Fruit fly (Drosophila melanogaster) whole organism, pupa: Measurements from ENCODE around the gene Mrgn1.

Source experiments
- CG10348 ChIP-seq: fragments of 200-800 bp; sonication (Bioruptor generic); IDR thresholded peaks from 2 replicates; pipeline ENCODE4 v1.3.6; 2022; ENCODE audit warnings: missing biosample characterization, missing genetic modification characterization
- CG13204 ChIP-seq: fragments of 200-800 bp; sonication (Bioruptor generic); optimal IDR thresholded peaks from 2 replicates; lab custom pipeline; 2018; ENCODE audit warnings: missing biosample characterization, mild to moderate bottlenecking, missing genetic modification characterization, moderate library complexity
- CG15710 ChIP-seq: fragments of 200-800 bp; sonication (Bioruptor generic); optimal IDR thresholded peaks from 2 replicates; lab custom pipeline; 2018; ENCODE audit warnings: missing biosample characterization, mild to moderate bottlenecking, missing genetic modification characterization, moderate library complexity
- EcR ChIP-seq: fragments of 200-800 bp; sonication (Bioruptor generic); optimal IDR thresholded peaks from 3 replicates; lab custom pipeline; 2019; ENCODE audit warnings: missing biosample characterization, missing genetic modification characterization, mild to moderate bottlenecking, moderate library complexity, missing genetic modification reagents
- Pif1A ChIP-seq: fragments of 200-800 bp; sonication (Bioruptor generic); optimal IDR thresholded peaks from 3 replicates; lab custom pipeline; 2016; ENCODE audit warnings: missing biosample characterization, missing genetic modification characterization
- Pif1B ChIP-seq: fragments of 200-800 bp; sonication (Bioruptor generic); optimal IDR thresholded peaks from 3 replicates; lab custom pipeline; 2016; ENCODE audit warnings: missing biosample characterization, missing genetic modification characterization

DNA sequence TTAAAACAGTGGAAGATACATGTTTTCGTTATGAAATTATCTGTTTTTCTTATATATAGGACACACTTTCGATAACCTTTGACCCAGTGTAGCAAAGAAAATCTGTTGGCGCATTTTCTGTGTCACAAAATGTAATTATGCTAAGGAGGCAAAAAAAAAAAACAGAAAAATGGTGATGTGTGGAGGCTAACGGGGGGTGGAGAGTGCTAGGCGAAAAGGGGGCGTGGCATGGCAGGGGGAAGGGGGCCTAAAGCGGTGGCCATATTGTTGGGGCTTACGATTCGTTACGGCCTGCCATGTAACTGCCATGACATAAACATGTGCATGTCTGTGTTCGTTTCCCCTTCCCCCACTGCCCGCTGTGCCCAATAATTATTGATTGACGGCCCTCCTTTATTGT lies 43.4 kb upstream of the Mrgn1 start:
- TF ChIP-seq Pif1A (GFP tag; lab: Kevin White, UChicago) (no peak), CG15710 (tag; lab: Kevin White, UChicago) (no peak), CG13204 (GFP tag; lab: Kevin White, UChicago) (no peak), Pif1B (no peak), EcR (GFP tag; lab: Kevin White, UChicago) (no peak), CG10348 (GFP tag; lab: Robert Waterston, UW) (no peak)
